Worm (Caenorhabditis elegans) whole organism, mixed stage, embryonic: Measurements from ENCODE around the gene C34C12.6.

Experiments
- M03D4.4 ChIP-seq: sonication (generic microtip); optimal IDR thresholded peaks from 2 replicates; lab custom pipeline; 2017; ENCODE audit warnings: mild to moderate bottlenecking, missing genetic modification characterization, missing compliant biosample characterization
- bed-3 ChIP-seq: fragments of 200-800 bp; sonication (Bioruptor generic); optimal IDR thresholded peaks from 3 replicates; lab custom pipeline; 2018; ENCODE audit warnings: mild to moderate bottlenecking, missing genetic modification characterization, moderate library complexity, missing compliant biosample characterization
- blmp-1 ChIP-seq: fragments of 150-350 bp; optimal IDR thresholded peaks from 2 replicates; lab custom pipeline; 2014; ENCODE audit warnings: missing biosample characterization, missing genetic modification characterization
- ceh-39 ChIP-seq: fragments of 150-350 bp; optimal IDR thresholded peaks from 2 replicates; lab custom pipeline; 2014; ENCODE audit warnings: missing biosample characterization, missing genetic modification characterization
- ceh-43 ChIP-seq: fragments of 200-800 bp; sonication (Bioruptor generic); optimal IDR thresholded peaks from 2 replicates; lab custom pipeline; 2018; ENCODE audit warnings: mild to moderate bottlenecking, missing genetic modification characterization, moderate library complexity, missing compliant biosample characterization
- ceh-83 ChIP-seq: fragments of 200-800 bp; sonication (Bioruptor generic); optimal IDR thresholded peaks from 2 replicates; lab custom pipeline; 2018; ENCODE audit warnings: mild to moderate bottlenecking, missing genetic modification characterization, missing compliant biosample characterization
- ces-1 ChIP-seq: fragments of 150-350 bp; optimal IDR thresholded peaks from 2 replicates; lab custom pipeline; 2014; ENCODE audit warnings: missing biosample characterization, missing genetic modification reagents, missing genetic modification characterization
- cnd-1 ChIP-seq: fragments of 200-800 bp; sonication (Bioruptor generic); optimal IDR thresholded peaks from 2 replicates; lab custom pipeline; 2018; ENCODE audit warnings: mild to moderate bottlenecking, missing genetic modification characterization, missing compliant biosample characterization
- drap-1 ChIP-seq: fragments of 200-800 bp; sonication (Bioruptor generic); optimal IDR thresholded peaks from 3 replicates; lab custom pipeline; 2018; ENCODE audit warnings: mild to moderate bottlenecking, missing genetic modification characterization, missing compliant biosample characterization
- elt-1 ChIP-seq: sonication (generic microtip); optimal IDR thresholded peaks from 2 replicates; lab custom pipeline; 2017; ENCODE audit warnings: missing genetic modification characterization, mild to moderate bottlenecking, missing compliant biosample characterization, antibody characterized with exemption, moderate library complexity, borderline replicate concordance; ENCODE audit not compliant: insufficient read depth
- elt-3 ChIP-seq: fragments of 150-350 bp; optimal IDR thresholded peaks from 2 replicates; lab custom pipeline; 2014; ENCODE audit warnings: missing biosample characterization, missing genetic modification characterization
- flh-1 ChIP-seq: fragments of 200-800 bp; sonication (Bioruptor generic); optimal IDR thresholded peaks from 2 replicates; lab custom pipeline; 2018; ENCODE audit warnings: mild to moderate bottlenecking, missing genetic modification characterization, moderate library complexity, missing compliant biosample characterization
- ham-2 ChIP-seq: fragments of 200-800 bp; sonication (Bioruptor generic); optimal IDR thresholded peaks from 2 replicates; lab custom pipeline; 2018; ENCODE audit warnings: mild to moderate bottlenecking, missing genetic modification characterization, missing compliant biosample characterization
- hlh-1 ChIP-seq: fragments of 150-350 bp; optimal IDR thresholded peaks from 2 replicates; lab custom pipeline; 2014; ENCODE audit warnings: missing biosample characterization, missing genetic modification reagents, missing genetic modification characterization
- lin-13 ChIP-seq: fragments of 150-350 bp; optimal IDR thresholded peaks from 2 replicates; lab custom pipeline; 2014; ENCODE audit warnings: missing biosample characterization, missing genetic modification characterization
- lin-32 ChIP-seq: fragments of 200-800 bp; sonication (Bioruptor generic); optimal IDR thresholded peaks from 2 replicates; lab custom pipeline; 2018; ENCODE audit warnings: mild to moderate bottlenecking, missing genetic modification characterization, missing compliant biosample characterization
- lsy-2 ChIP-seq: fragments of 150-350 bp; optimal IDR thresholded peaks from 2 replicates; lab custom pipeline; 2014; ENCODE audit warnings: missing biosample characterization, missing genetic modification characterization
- mab-5 ChIP-seq: fragments of 150-350 bp; optimal IDR thresholded peaks from 2 replicates; lab custom pipeline; 2014; ENCODE audit warnings: missing biosample characterization, missing genetic modification characterization
- mep-1 ChIP-seq: fragments of 150-350 bp; optimal IDR thresholded peaks from 2 replicates; lab custom pipeline; 2017; ENCODE audit warnings: missing biosample characterization, missing genetic modification reagents, missing genetic modification characterization, inconsistent platforms
- mls-2 ChIP-seq: sonication (generic microtip); optimal IDR thresholded peaks from 2 replicates; lab custom pipeline; 2016; ENCODE audit warnings: mild to moderate bottlenecking, missing genetic modification characterization, moderate library complexity, missing compliant biosample characterization
- nhr-12 ChIP-seq: fragments of 150-350 bp; optimal IDR thresholded peaks from 2 replicates; lab custom pipeline; 2014; ENCODE audit warnings: missing biosample characterization, missing genetic modification characterization
- nhr-2 ChIP-seq: fragments of 150-350 bp; optimal IDR thresholded peaks from 2 replicates; lab custom pipeline; 2014; ENCODE audit warnings: missing biosample characterization, missing genetic modification characterization
- nhr-237 ChIP-seq: fragments of 150-350 bp; optimal IDR thresholded peaks from 2 replicates; lab custom pipeline; 2014; ENCODE audit warnings: missing biosample characterization, missing genetic modification characterization
- nhr-28 ChIP-seq: fragments of 150-350 bp; optimal IDR thresholded peaks from 2 replicates; lab custom pipeline; 2014; ENCODE audit warnings: missing biosample characterization, missing genetic modification characterization
- nhr-76 ChIP-seq: sonication (generic microtip); optimal IDR thresholded peaks from 2 replicates; lab custom pipeline; 2017; ENCODE audit warnings: missing biosample characterization, missing genetic modification characterization
- pha-4 ChIP-seq: fragments of 150-350 bp; optimal IDR thresholded peaks from 2 replicates; lab custom pipeline; 2018; ENCODE audit warnings: missing biosample characterization, missing genetic modification reagents, missing genetic modification characterization
- sem-2 ChIP-seq: fragments of 200-800 bp; sonication (Bioruptor generic); optimal IDR thresholded peaks from 2 replicates; lab custom pipeline; 2018; ENCODE audit warnings: mild to moderate bottlenecking, missing genetic modification characterization, missing compliant biosample characterization
- snpc-4 ChIP-seq: fragments of 150-350 bp; optimal IDR thresholded peaks from 2 replicates; lab custom pipeline; 2014; ENCODE audit warnings: missing biosample characterization, missing genetic modification characterization
- sptf-1 ChIP-seq: sonication (generic microtip); optimal IDR thresholded peaks from 2 replicates; lab custom pipeline; 2017; ENCODE audit warnings: mild to moderate bottlenecking, missing genetic modification characterization, moderate library complexity, missing compliant biosample characterization
- tbx-8 ChIP-seq: fragments of 200-800 bp; sonication (Bioruptor generic); optimal IDR thresholded peaks from 2 replicates; lab custom pipeline; 2018; ENCODE audit warnings: mild to moderate bottlenecking, missing genetic modification characterization, moderate library complexity, missing compliant biosample characterization
- unc-120 ChIP-seq: sonication (generic microtip); optimal IDR thresholded peaks from 2 replicates; lab custom pipeline; 2017; ENCODE audit warnings: missing genetic modification characterization, missing compliant biosample characterization; ENCODE audit not compliant: poor library complexity, severe bottlenecking
- unc-39 ChIP-seq: fragments of 150-350 bp; optimal IDR thresholded peaks from 2 replicates; lab custom pipeline; 2014; ENCODE audit warnings: missing biosample characterization, missing genetic modification characterization
- unc-62 ChIP-seq: fragments of 150-350 bp; optimal IDR thresholded peaks from 2 replicates; lab custom pipeline; 2014; ENCODE audit warnings: missing biosample characterization, missing genetic modification reagents, missing genetic modification characterization
- zip-8 ChIP-seq: fragments of 150-350 bp; optimal IDR thresholded peaks from 2 replicates; lab custom pipeline; 2014; ENCODE audit warnings: missing biosample characterization, missing genetic modification characterization
- ztf-11 ChIP-seq: fragments of 150-350 bp; optimal IDR thresholded peaks from 2 replicates; lab custom pipeline; 2014; ENCODE audit warnings: missing biosample characterization, missing genetic modification characterization

C34C12.6 gene

ce11 chrIII:3509908-3510307 is 27.5 kb downstream of the C34C12.6 start, which contains the start of the genes M01F1.4 and mrpl-35:
M01F1.4 (minus strand) TSS chrIII:3510033.
mrpl-35 (plus strand) TSS chrIII:3510237.
- TF ChIP-seq mab-5 (tag; lab: Kevin White, UChicago) (no peak), flh-1 (GFP tag; lab: Kevin White, UChicago) (no peak), drap-1 (GFP tag; lab: Kevin White, UChicago) (no peak), ceh-43 (no peak), lsy-2 (tag; lab: Kevin White, UChicago) (peak; percentile 94), sptf-1 (tag; lab: Kevin White, UChicago) (no peak), lin-13 (tag; lab: Kevin White, UChicago) (no peak), hlh-1 (no peak), nhr-2 (tag; lab: Kevin White, UChicago) (no peak), cnd-1 (tag; lab: Kevin White, UChicago) (no peak), nhr-28 (no peak), pha-4 (tag; lab: Kevin White, UChicago) (no peak), unc-39 (tag; lab: Kevin White, UChicago) (no peak), ceh-39 (no peak), elt-1 (tag; lab: Kevin White, UChicago) (no peak), nhr-237 (tag; lab: Kevin White, UChicago) (peak; percentile 21), unc-62 (no peak), tbx-8 (no peak), lin-32 (no peak), blmp-1 (tag; lab: Kevin White, UChicago) (no peak), ces-1 (GFP tag; lab: Kevin White, UChicago) (peak; percentile 51), snpc-4 (tag; lab: Kevin White, UChicago) (no peak), ceh-83 (GFP tag; lab: Kevin White, UChicago) (no peak), ham-2 (GFP tag; lab: Kevin White, UChicago) (no peak), zip-8 (tag; lab: Kevin White, UChicago) (no peak), unc-120 (tag; lab: Kevin White, UChicago) (no peak), nhr-76 (tag; lab: Kevin White, UChicago) (no peak), sem-2 (GFP tag; lab: Kevin White, UChicago) (no peak), M03D4.4 (tag; lab: Kevin White, UChicago) (no peak), nhr-12 (tag; lab: Kevin White, UChicago) (no peak), mep-1 (tag; lab: Kevin White, UChicago) (peak; percentile 65), mls-2 (no peak)
- TF ChIP-seq, all 35 proteins: peak for 4

- TF ChIP-seq zip-8 (tag; lab: Kevin White, UChicago) = no peak
- TF ChIP-seq ztf-11 (tag; lab: Kevin White, UChicago) = no peak
- TF ChIP-seq unc-62 = no peak
- TF ChIP-seq sptf-1 (tag; lab: Kevin White, UChicago) = no peak
- TF ChIP-seq elt-3 (tag; lab: Kevin White, UChicago) = no peak
- TF ChIP-seq nhr-28 = no peak
- no peak for TF ChIP-seq nhr-2 (tag; lab: Kevin White, UChicago)
- no peak for TF ChIP-seq ham-2 (GFP tag; lab: Kevin White, UChicago)
- TF ChIP-seq unc-39 (tag; lab: Kevin White, UChicago) = no peak
- TF ChIP-seq nhr-237 (tag; lab: Kevin White, UChicago) = no peak
- no peak for TF ChIP-seq sem-2 (GFP tag; lab: Kevin White, UChicago)
- TF ChIP-seq unc-120 (tag; lab: Kevin White, UChicago) = no peak
- TF ChIP-seq bed-3 (GFP tag; lab: Kevin White, UChicago) = no peak
- TF ChIP-seq lin-32 = no peak
- TF ChIP-seq lin-13 (tag; lab: Kevin White, UChicago) = no peak
- TF ChIP-seq tbx-8 = no peak
- no peak for TF ChIP-seq pha-4 (tag; lab: Kevin White, UChicago)
- TF ChIP-seq blmp-1 (tag; lab: Kevin White, UChicago) = no peak
Observed at ce11 chrIII:3511808-3512207, 29.4 kb downstream of the C34C12.6 start.

ce11 chrIII:3519505-3519904 is 37.1 kb downstream of the C34C12.6 start, which contains the start of gene hmit-1.3:
hmit-1.3 (minus strand) TSS chrIII:3519607.
- TF ChIP-seq bed-3 (GFP tag; lab: Kevin White, UChicago) (no peak), flh-1 (GFP tag; lab: Kevin White, UChicago) (no peak), elt-3 (tag; lab: Kevin White, UChicago) (no peak), pha-4 (tag; lab: Kevin White, UChicago) (no peak), hlh-1 (no peak), cnd-1 (tag; lab: Kevin White, UChicago) (no peak), sem-2 (GFP tag; lab: Kevin White, UChicago) (no peak)
